Fruit fly (Drosophila melanogaster): ENCODE data around the gene Kdsr.

- no peak for TF ChIP-seq gl (tag; optimal IDR thresholded peaks at IDR 0.05)
- no peak for TF ChIP-seq Ets98B (GFP tag; IDR thresholded peaks at IDR 0.05)
- no peak for TF ChIP-seq CG8301 (tag; optimal IDR thresholded peaks at IDR 0.05)
- no peak for TF ChIP-seq EcR (GFP tag; optimal IDR thresholded peaks at IDR 0.05)
- TF ChIP-seq fd96Ca (GFP tag; IDR thresholded peaks at IDR 0.05): no peak
- TF ChIP-seq CG13204 (GFP tag; optimal IDR thresholded peaks at IDR 0.05): no peak
- TF ChIP-seq Snoo (tag; optimal IDR thresholded peaks at IDR 0.05): no peak
- no peak for TF ChIP-seq CG32121 (GFP tag; IDR thresholded peaks at IDR 0.05)
- no peak for TF ChIP-seq CG10348 (GFP tag; IDR thresholded peaks at IDR 0.05)
- no peak for TF ChIP-seq CG12605 (GFP tag; IDR thresholded peaks at IDR 0.05)
- no peak for TF ChIP-seq CG14655 (GFP tag; optimal IDR thresholded peaks at IDR 0.05)
- TF ChIP-seq Pif1A (GFP tag; optimal IDR thresholded peaks at IDR 0.05): no peak
Observed at dm6 chr3R:25249145-25250141, 12.9 kb downstream of the Kdsr start, which contains the start of gene Nup358.
